Worm (Caenorhabditis elegans) whole organism, early embryonic: ENCODE results near the gene M03A8.3.

Experiments used
- B0310.2 ChIP-seq: sonication (generic microtip); optimal IDR thresholded peaks from 2 replicates; lab custom pipeline; 2016; ENCODE audit warnings: mild to moderate bottlenecking, missing genetic modification characterization, missing compliant biosample characterization
- F13C5.2 ChIP-seq: sonication (generic microtip); optimal IDR thresholded peaks from 2 replicates; lab custom pipeline; 2017; ENCODE audit warnings: mild to moderate bottlenecking, missing genetic modification characterization, inconsistent platforms, missing compliant biosample characterization
- aly-1 ChIP-seq: sonication (generic microtip); optimal IDR thresholded peaks from 2 replicates; lab custom pipeline; 2016; ENCODE audit warnings: missing genetic modification characterization, missing compliant biosample characterization
- ama-1 ChIP-seq: fragments of 150-350 bp; optimal IDR thresholded peaks from 2 replicates; lab custom pipeline; 2014
- ceh-13 ChIP-seq: fragments of 200-800 bp; sonication (Bioruptor generic); optimal IDR thresholded peaks from 2 replicates; lab custom pipeline; 2018; ENCODE audit warnings: mild to moderate bottlenecking, missing genetic modification characterization, missing compliant biosample characterization
- ceh-36 ChIP-seq: sonication (generic microtip); optimal IDR thresholded peaks from 2 replicates; lab custom pipeline; 2016; ENCODE audit warnings: missing genetic modification characterization, inconsistent platforms, missing compliant biosample characterization
- ets-7 ChIP-seq: sonication (generic microtip); optimal IDR thresholded peaks from 2 replicates; lab custom pipeline; 2016; ENCODE audit warnings: missing genotype, missing genetic modification characterization, missing compliant biosample characterization
- flt-1 ChIP-seq: fragments of 200-800 bp; sonication (Bioruptor generic); IDR thresholded peaks from 2 replicates; pipeline ENCODE4 v1.3.6; 2022; ENCODE audit warnings: missing genetic modification characterization, missing compliant biosample characterization
- hmbx-1 ChIP-seq: sonication (generic microtip); optimal IDR thresholded peaks from 2 replicates; lab custom pipeline; 2016; ENCODE audit warnings: mild to moderate bottlenecking, missing genetic modification characterization, missing compliant biosample characterization
- hmg-4 ChIP-seq: fragments of 200-800 bp; sonication (Bioruptor generic); optimal IDR thresholded peaks from 2 replicates; lab custom pipeline; 2018; ENCODE audit warnings: mild to moderate bottlenecking, missing genetic modification characterization, missing compliant biosample characterization
- hnd-1 ChIP-seq: sonication (generic microtip); optimal IDR thresholded peaks from 2 replicates; lab custom pipeline; 2016; ENCODE audit warnings: missing genetic modification characterization, missing compliant biosample characterization
- pes-1 ChIP-seq: fragments of 200-800 bp; sonication (Bioruptor generic); IDR thresholded peaks from 2 replicates; pipeline ENCODE4 v1.3.6; 2022; ENCODE audit warnings: missing genetic modification reagents, missing genetic modification characterization, missing compliant biosample characterization
- scrt-1 ChIP-seq: fragments of 200-800 bp; sonication (Bioruptor generic); IDR thresholded peaks from 2 replicates; pipeline ENCODE4 v1.3.6; 2022; ENCODE audit warnings: missing genetic modification characterization, missing compliant biosample characterization
- sea-1 ChIP-seq: fragments of 200-800 bp; sonication (Bioruptor generic); conservative IDR thresholded peaks from 2 replicates; pipeline ENCODE4 v1.3.6; 2022; ENCODE audit warnings: missing genetic modification characterization, missing compliant biosample characterization
- tbx-11 ChIP-seq: fragments of 200-800 bp; sonication (Bioruptor generic); IDR thresholded peaks from 2 replicates; pipeline ENCODE4 v1.3.6; 2022; ENCODE audit warnings: missing genetic modification characterization, missing compliant biosample characterization
- tbx-37 ChIP-seq: fragments of 200-800 bp; sonication (Bioruptor generic); conservative IDR thresholded peaks from 2 replicates; pipeline ENCODE4 v1.3.6; 2022; ENCODE audit warnings: missing genetic modification reagents, missing genetic modification characterization, missing compliant biosample characterization
- tra-4 ChIP-seq: sonication (generic microtip); optimal IDR thresholded peaks from 2 replicates; lab custom pipeline; 2017; ENCODE audit warnings: missing genetic modification characterization, missing compliant biosample characterization

M03A8.3 gene

DNA sequence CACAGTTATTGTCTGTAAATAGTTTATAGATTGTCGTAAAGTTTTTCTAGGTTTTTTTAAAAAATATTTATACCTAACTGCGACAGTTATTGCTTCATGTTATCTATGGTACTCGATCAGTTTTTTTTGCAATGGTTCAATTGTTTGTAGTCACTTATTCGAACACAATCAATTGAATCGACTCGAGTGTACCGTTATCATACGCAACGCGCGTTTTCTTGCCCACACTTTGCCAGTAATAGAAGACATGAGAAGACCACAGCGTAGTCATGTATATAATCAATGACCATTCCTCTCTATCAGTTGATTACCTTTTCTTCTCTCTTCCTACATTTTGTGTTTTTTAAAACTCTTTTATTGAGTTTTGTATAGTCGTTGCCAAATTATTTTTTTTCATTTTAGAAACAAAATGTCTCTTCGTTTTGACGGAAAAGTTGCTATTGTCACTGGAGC, 18.2 kb downstream of the M03A8.3 start, which contains the start of gene dhs-28:
dhs-28 (plus strand) TSS at position 403 of the 453 bp plus-strand sequence.
- TF ChIP-seq tbx-11 (GFP tag; lab: Robert Waterston, UW): no peak
- TF ChIP-seq aly-1 (tag; lab: Kevin White, UChicago): no peak
- no peak for TF ChIP-seq scrt-1 (GFP tag; lab: Robert Waterston, UW)
- no peak for TF ChIP-seq flt-1
- TF ChIP-seq tra-4: no peak
- TF ChIP-seq F13C5.2 (tag; lab: Kevin White, UChicago): no peak
- TF ChIP-seq hnd-1 (tag; lab: Kevin White, UChicago): no peak
- TF ChIP-seq hmg-4 (GFP tag; lab: Kevin White, UChicago): no peak
- TF ChIP-seq hmbx-1 (tag; lab: Kevin White, UChicago): no peak
- no peak for TF ChIP-seq ceh-13 (GFP tag; lab: Kevin White, UChicago)
- no peak for TF ChIP-seq ceh-36 (tag; lab: Kevin White, UChicago)
- TF ChIP-seq tbx-37 (GFP tag; lab: Robert Waterston, UW): no peak
- no peak for TF ChIP-seq B0310.2
- no peak for TF ChIP-seq pes-1 (GFP tag; lab: Robert Waterston, UW)
- TF ChIP-seq ets-7 (tag; lab: Kevin White, UChicago): no peak
- no peak for TF ChIP-seq sea-1 (GFP tag; lab: Robert Waterston, UW)
- TF ChIP-seq ama-1: no peak

DNA sequence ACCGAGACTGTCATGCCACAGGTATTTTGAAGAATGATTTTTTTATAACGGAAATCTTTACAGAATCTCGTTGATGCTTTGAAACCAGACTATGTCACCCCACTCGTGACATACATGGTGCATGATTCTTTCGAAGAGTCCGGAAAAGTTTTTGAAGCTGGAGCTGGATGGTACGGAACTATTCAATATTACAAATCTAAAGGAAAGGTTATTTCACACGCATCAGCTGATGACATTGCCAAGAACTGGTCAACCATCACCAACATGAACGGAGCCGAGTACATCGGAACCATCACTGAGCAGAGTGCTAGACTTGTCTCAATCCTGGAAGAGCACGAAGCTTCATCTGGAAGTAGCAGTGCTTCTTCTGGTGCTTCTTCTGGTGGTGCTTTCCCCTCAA, 19.3 kb downstream of the M03A8.3 start:
- TF ChIP-seq tbx-37 (GFP tag; lab: Robert Waterston, UW) (no peak), scrt-1 (GFP tag; lab: Robert Waterston, UW) (no peak)

DNA sequence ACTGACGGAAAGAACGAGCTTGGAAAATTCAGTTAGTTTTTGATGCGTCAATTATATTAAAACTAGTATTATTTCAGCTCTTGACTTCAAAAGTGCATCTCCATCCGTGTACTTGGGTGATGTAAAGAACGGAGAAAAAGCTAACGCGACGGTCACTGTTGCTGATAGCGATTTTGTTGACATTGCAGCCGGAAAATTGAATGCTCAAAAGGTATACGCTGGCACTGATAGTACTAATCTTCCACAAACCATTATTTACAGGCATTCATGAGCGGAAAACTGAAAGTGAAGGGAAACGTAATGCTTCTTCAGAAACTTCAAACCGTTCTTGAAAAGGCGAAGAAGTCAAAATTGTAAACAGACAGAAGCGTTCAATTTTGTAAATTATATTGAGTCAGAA, 19.8 kb downstream of the M03A8.3 start:
- TF ChIP-seq tra-4 (no peak), ets-7 (tag; lab: Kevin White, UChicago) (no peak), sea-1 (GFP tag; lab: Robert Waterston, UW) (no peak), tbx-11 (GFP tag; lab: Robert Waterston, UW) (no peak), hmg-4 (GFP tag; lab: Kevin White, UChicago) (no peak), B0310.2 (no peak), flt-1 (no peak), F13C5.2 (tag; lab: Kevin White, UChicago) (no peak), scrt-1 (GFP tag; lab: Robert Waterston, UW) (no peak), hnd-1 (tag; lab: Kevin White, UChicago) (no peak), pes-1 (GFP tag; lab: Robert Waterston, UW) (no peak), hmbx-1 (tag; lab: Kevin White, UChicago) (no peak), ama-1 (no peak)

DNA sequence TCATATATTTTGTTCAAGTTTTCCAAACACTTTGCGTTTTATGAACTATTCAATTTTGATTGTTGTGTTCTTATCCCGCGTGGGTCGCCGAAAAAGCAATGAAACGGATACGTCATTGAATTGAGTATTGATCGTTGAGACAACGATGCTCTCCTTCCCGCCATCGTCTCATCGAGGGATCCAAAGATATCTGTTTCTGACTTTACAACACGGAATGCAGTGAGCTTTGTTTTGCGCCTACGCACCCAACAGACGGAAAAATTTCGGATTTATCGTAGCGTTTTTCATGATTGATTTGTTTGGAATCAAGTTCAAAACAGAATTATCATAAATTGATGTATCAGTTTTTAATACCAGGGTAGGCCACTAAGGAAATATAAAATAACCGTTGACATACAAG, 22.7 kb downstream of the M03A8.3 start:
- TF ChIP-seq scrt-1 (GFP tag; lab: Robert Waterston, UW): no peak

DNA sequence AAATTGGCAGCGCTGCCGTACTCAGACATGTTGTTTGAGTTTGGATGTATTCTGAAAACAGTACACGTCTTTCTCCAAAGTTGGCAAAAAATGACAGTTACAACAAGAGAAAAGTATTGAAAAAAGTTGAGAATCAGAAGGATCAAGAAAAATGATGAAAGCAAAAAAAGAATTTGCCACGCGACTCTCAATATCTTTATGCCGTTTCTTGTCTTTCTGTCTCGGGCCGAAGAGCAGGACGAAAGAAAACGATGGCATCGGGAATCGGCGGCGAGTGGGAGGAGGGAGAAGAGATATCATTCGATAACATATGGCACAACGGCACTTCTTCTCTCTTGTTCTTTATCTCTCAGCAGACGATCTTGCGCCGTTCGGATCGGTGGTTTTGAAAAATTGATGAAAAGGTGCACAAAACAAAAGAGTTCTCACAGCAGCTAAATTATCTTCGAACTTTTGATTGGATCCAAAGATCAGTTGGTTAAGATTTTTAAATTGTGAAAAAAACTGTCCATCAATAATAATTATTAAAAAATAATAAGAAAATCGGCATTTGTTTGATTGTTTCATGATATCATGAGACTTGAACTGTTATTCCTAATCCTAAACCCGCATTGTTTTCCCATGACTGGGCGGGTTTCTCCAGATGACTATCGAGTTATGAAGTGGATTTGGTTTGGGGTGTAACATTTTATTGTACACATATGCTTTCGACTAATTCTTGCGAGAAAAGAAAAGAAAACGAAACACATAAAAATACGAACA, 23.5 kb downstream of the M03A8.3 start, which contains the start of gene gei-15:
gei-15 (minus strand) TSS at position 51 of the 762 bp plus-strand sequence.
- no peak for TF ChIP-seq ceh-36 (tag; lab: Kevin White, UChicago)
- TF ChIP-seq B0310.2: no peak
- TF ChIP-seq flt-1: no peak
- no peak for TF ChIP-seq pes-1 (GFP tag; lab: Robert Waterston, UW)
- no peak for TF ChIP-seq hmbx-1 (tag; lab: Kevin White, UChicago)

DNA sequence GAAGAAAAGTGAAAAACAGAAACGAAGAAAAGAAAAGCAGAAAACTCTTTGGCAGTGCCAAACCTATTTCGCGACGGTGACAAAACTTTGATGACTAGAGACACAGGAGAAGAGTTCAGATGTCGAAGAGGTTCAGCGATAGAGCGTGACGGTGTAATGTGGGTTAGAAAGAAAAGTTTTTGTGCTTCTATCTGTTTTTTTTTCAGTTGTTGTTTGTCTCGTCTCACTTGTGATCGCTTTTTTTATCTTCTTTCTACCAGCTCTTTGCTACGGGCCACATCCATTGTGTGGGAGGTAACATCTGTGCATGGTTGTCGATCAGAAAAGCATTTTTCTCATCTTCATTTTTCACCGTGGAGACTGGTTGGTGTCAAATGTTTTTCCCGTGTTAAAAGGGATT, 26.0 kb downstream of the M03A8.3 start, which contains the start of gene F41B4.1:
F41B4.1 (minus strand) TSS at position 23 of the 400 bp plus-strand sequence.
- no peak for TF ChIP-seq tra-4
- TF ChIP-seq ama-1: no peak

DNA sequence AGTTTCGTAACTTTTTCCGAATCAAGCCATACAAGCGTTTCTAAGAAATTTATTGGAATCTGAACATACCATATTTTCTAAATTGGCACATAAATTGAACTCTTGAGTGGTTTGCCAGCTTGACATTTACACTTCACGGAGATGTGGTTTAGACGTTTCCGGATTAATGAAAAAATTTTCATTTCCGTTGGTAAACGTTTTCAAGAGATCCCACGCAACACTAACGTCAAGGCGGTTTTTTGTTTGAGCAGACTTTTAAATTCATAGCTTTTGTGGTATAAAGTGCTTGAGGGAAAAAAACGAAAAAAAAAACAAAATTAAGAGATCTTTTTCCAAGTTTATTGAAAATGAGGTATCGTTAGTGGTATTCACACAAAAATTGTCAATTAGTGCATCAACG, 35.3 kb downstream of the M03A8.3 start, which contains the start of gene F41B4.2:
F41B4.2 (minus strand) TSS at position 101 of the 400 bp plus-strand sequence.
- TF ChIP-seq tbx-37 (GFP tag; lab: Robert Waterston, UW) (no peak), B0310.2 (no peak), hnd-1 (tag; lab: Kevin White, UChicago) (no peak), tra-4 (no peak), sea-1 (GFP tag; lab: Robert Waterston, UW) (no peak)

DNA sequence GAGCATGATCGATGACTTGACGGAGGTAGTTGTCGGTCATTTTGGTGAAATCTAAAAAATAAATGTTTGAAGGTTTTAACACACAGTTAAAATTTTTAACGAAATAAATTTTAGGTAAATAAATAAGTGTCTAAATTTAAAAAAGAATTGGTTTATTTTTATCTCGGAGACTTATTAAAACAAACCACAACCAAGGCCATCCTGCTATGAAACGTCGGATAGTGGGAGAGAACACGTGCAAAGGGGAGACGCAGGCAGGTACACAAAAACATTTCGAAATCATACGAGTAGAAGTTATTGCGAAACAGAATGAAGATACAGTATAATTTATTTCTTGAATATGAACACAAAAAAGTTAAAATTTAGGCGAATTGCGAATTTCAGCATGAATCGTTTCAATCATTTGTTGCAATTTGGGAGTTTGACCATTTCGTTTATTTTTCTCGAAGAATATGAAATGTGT, 36.2 kb downstream of the M03A8.3 start, which contains the start of gene F41B4.3:
F41B4.3 (minus strand) TSS at position 51 of the 463 bp plus-strand sequence.
- TF ChIP-seq hmg-4 (GFP tag; lab: Kevin White, UChicago): no peak
- no peak for TF ChIP-seq flt-1
- TF ChIP-seq tbx-37 (GFP tag; lab: Robert Waterston, UW): no peak
- no peak for TF ChIP-seq aly-1 (tag; lab: Kevin White, UChicago)
- TF ChIP-seq hnd-1 (tag; lab: Kevin White, UChicago): no peak
- no peak for TF ChIP-seq B0310.2
- no peak for TF ChIP-seq tra-4
- TF ChIP-seq tbx-11 (GFP tag; lab: Robert Waterston, UW): no peak
- TF ChIP-seq ceh-36 (tag; lab: Kevin White, UChicago): no peak
- TF ChIP-seq ama-1: no peak
- TF ChIP-seq hmbx-1 (tag; lab: Kevin White, UChicago): no peak
